ENCODE assay signal across 1 fruit fly cellular context in genomic region chr4:488828-489560, dm6.
TF ChIP-seq lines count a peak whose summit lies in the region.

Gene Asator, minus strand, starts transcription at chr4:488994.

TF ChIP-seq in whole organism, embryonic, 481 proteins besides CTCF, POLR2A, EP300 and RAD21 (continued from another document and continues in another):
- TF ChIP-seq CG18262 (tag; optimal IDR thresholded peaks at IDR 0.05; lab: Kevin White, UChicago) (peak; percentile 56), Eip74EF (GFP tag; optimal IDR thresholded peaks at IDR 0.05; lab: Kevin White, UChicago) (no peak), CG10366 (GFP tag; IDR thresholded peaks at IDR 0.05; lab: Robert Waterston, UW) (peak; percentile 41; the same call in 1 of the 2 replicates), sens (GFP tag; lab: Kevin White, UChicago) (peak; percentile 92), gem (tag; optimal IDR thresholded peaks at IDR 0.05; lab: Kevin White, UChicago) (peak; percentile 67), nmo (GFP tag; optimal IDR thresholded peaks at IDR 0.05; lab: Kevin White, UChicago) (peak; percentile 47), CG7745 (tag; optimal IDR thresholded peaks at IDR 0.05; lab: Kevin White, UChicago) (peak; percentile 0), gce (GFP tag; IDR thresholded peaks at IDR 0.05; lab: Robert Waterston, UW) (0 out of 3 replicates have a peak, but pooled peaks have one; percentile 44), slp2 (GFP tag; optimal IDR thresholded peaks at IDR 0.05; lab: Kevin White, UChicago) (peak; percentile 20), Drgx (GFP tag; IDR thresholded peaks at IDR 0.05; lab: Robert Waterston, UW) (no peak), Atf-2 (GFP tag; optimal IDR thresholded peaks at IDR 0.05; lab: Kevin White, UChicago) (peak; percentile 15), unc-4 (GFP tag; IDR thresholded peaks at IDR 0.05; lab: Robert Waterston, UW; ENCODE audit: partially characterized antibody) (no peak), Fer3 (tag; optimal IDR thresholded peaks at IDR 0.05; lab: Kevin White, UChicago) (peak; percentile 61), CG42726 (GFP tag; IDR thresholded peaks at IDR 0.05; lab: Robert Waterston, UW; ENCODE audit: partially characterized antibody) (no peak), CG7556 (GFP tag; optimal IDR thresholded peaks at IDR 0.05; lab: Kevin White, UChicago) (peak; percentile 62), slbo (GFP tag; IDR thresholded peaks at IDR 0.05; lab: Robert Waterston, UW) (no peak; the same call in 1 of the 2 replicates), Mes4 (GFP tag; optimal IDR thresholded peaks at IDR 0.05; lab: Kevin White, UChicago) (peak; percentile 53), Awh (GFP tag; IDR thresholded peaks at IDR 0.05; lab: Robert Waterston, UW) (no peak), CG3838 (GFP tag; optimal IDR thresholded peaks at IDR 0.05; lab: Kevin White, UChicago) (no peak), scrt (GFP tag; optimal IDR thresholded peaks at IDR 0.05; lab: Kevin White, UChicago) (peak; percentile 60), CG10979 (tag; optimal IDR thresholded peaks at IDR 0.05; lab: Kevin White, UChicago) (peak; percentile 57), bsh (GFP tag; optimal IDR thresholded peaks at IDR 0.05; lab: Kevin White, UChicago) (peak in 1 of 2 experiments; percentile 55), CG18599 (GFP tag; optimal IDR thresholded peaks at IDR 0.05; lab: Kevin White, UChicago) (peak; percentile 84), Atf3 (GFP tag; optimal IDR thresholded peaks at IDR 0.05; lab: Kevin White, UChicago) (peak; percentile 55), BtbVII (GFP tag; optimal IDR thresholded peaks at IDR 0.05; lab: Kevin White, UChicago) (peak; percentile 13), ssp (GFP tag; IDR thresholded peaks at IDR 0.05; lab: Robert Waterston, UW) (no peak), CG11456 (GFP tag; IDR thresholded peaks at IDR 0.05; lab: Robert Waterston, UW) (no peak), fd64A (GFP tag; optimal IDR thresholded peaks at IDR 0.05; lab: Kevin White, UChicago) (no peak), sisA (GFP tag; IDR thresholded peaks at IDR 0.05; lab: Robert Waterston, UW) (no peak), CG2875 (GFP tag; optimal IDR thresholded peaks at IDR 0.05; lab: Kevin White, UChicago) (peak; percentile 57), bowl (GFP tag; IDR thresholded peaks at IDR 0.05; lab: Robert Waterston, UW) (0 out of 2 replicates have a peak, but pooled peaks have one; percentile 32), CG16813 (GFP tag; IDR thresholded peaks at IDR 0.05; lab: Robert Waterston, UW; ENCODE audit: partially characterized antibody) (no peak), PHDP (tag; optimal IDR thresholded peaks at IDR 0.05; lab: Kevin White, UChicago) (peak; percentile 51), Gsc (GFP tag; IDR thresholded peaks at IDR 0.05; lab: Robert Waterston, UW) (no peak), CG8478 (optimal IDR thresholded peaks at IDR 0.05; lab: Kevin White, UChicago) (no peak), ranshi (GFP tag; IDR thresholded peaks at IDR 0.05; lab: Robert Waterston, UW) (no peak; the same call in 1 of the 2 replicates), Hsf (GFP tag; optimal IDR thresholded peaks at IDR 0.05; lab: Kevin White, UChicago) (peak; percentile 67), CG14965 (GFP tag; optimal IDR thresholded peaks at IDR 0.05; lab: Kevin White, UChicago; ENCODE audit: borderline replicate concordance) (no peak), Six4 (GFP tag; optimal IDR thresholded peaks at IDR 0.05; lab: Kevin White, UChicago) (peak; percentile 58), CG18476 (GFP tag; optimal IDR thresholded peaks at IDR 0.05; lab: Kevin White, UChicago) (no peak), CG11398 (GFP tag; optimal IDR thresholded peaks at IDR 0.05; lab: Kevin White, UChicago) (peak; percentile 28), NC2β (GFP tag; optimal IDR thresholded peaks at IDR 0.05; lab: Kevin White, UChicago) (peak; percentile 64), Dad (GFP tag; optimal IDR thresholded peaks at IDR 0.05; lab: Kevin White, UChicago) (peak; percentile 60), Dref (GFP tag; IDR thresholded peaks at IDR 0.05; lab: Robert Waterston, UW) (no peak), Optix (GFP tag; IDR thresholded peaks at IDR 0.05; lab: Robert Waterston, UW) (no peak), Nf-YA (GFP tag; IDR thresholded peaks at IDR 0.05; lab: Robert Waterston, UW) (no peak), CG10543 (GFP tag; optimal IDR thresholded peaks at IDR 0.05; lab: Kevin White, UChicago) (peak; percentile 70), HLH54F (GFP tag; optimal IDR thresholded peaks at IDR 0.05; lab: Kevin White, UChicago) (peak; percentile 71), grn (GFP tag; optimal IDR thresholded peaks at IDR 0.05; lab: Kevin White, UChicago) (no peak), kah (GFP tag; optimal IDR thresholded peaks at IDR 0.05; lab: Kevin White, UChicago) (no peak), CHES-1-like (GFP tag; optimal IDR thresholded peaks at IDR 0.05; lab: Kevin White, UChicago) (peak; percentile 46), CG16779 (GFP tag; IDR thresholded peaks at IDR 0.05; lab: Robert Waterston, UW) (peak; percentile 61; the same call in 1 of the 2 replicates), Atf6 (GFP tag; IDR thresholded peaks at IDR 0.05; lab: Robert Waterston, UW) (peak; percentile 51), salm (tag; optimal IDR thresholded peaks at IDR 0.05; lab: Kevin White, UChicago) (no peak), unpg (GFP tag; optimal IDR thresholded peaks at IDR 0.05; lab: Kevin White, UChicago) (peak; percentile 53), ato (GFP tag; IDR thresholded peaks at IDR 0.05; lab: Robert Waterston, UW; ENCODE audit: partially characterized antibody) (no peak), tll (GFP tag; optimal IDR thresholded peaks at IDR 0.05; lab: Kevin White, UChicago) (no peak), usp (GFP tag; optimal IDR thresholded peaks at IDR 0.05; lab: Kevin White, UChicago) (no peak), org-1 (GFP tag; optimal IDR thresholded peaks at IDR 0.05; lab: Kevin White, UChicago) (peak; percentile 51), kay (GFP tag; optimal IDR thresholded peaks at IDR 0.05; lab: Kevin White, UChicago) (no peak), en (GFP tag; optimal IDR thresholded peaks at IDR 0.05; lab: Kevin White, UChicago) (peak; percentile 40), CG14667 (GFP tag; IDR thresholded peaks at IDR 0.05; lab: Robert Waterston, UW) (no peak), CG17568 (GFP tag; optimal IDR thresholded peaks at IDR 0.05; lab: Kevin White, UChicago) (no peak), CG17802 (tag; optimal IDR thresholded peaks at IDR 0.05; lab: Kevin White, UChicago) (no peak), disco-r (GFP tag; optimal IDR thresholded peaks at IDR 0.05; lab: Kevin White, UChicago) (peak; percentile 25), Vsx1 (GFP tag; optimal IDR thresholded peaks at IDR 0.05; lab: Kevin White, UChicago) (no peak), CG4707 (GFP tag; optimal IDR thresholded peaks at IDR 0.05; lab: Kevin White, UChicago) (peak; percentile 25), nerfin-1 (tag; optimal IDR thresholded peaks at IDR 0.05; lab: Kevin White, UChicago) (peak; percentile 91), CG12942 (GFP tag; optimal IDR thresholded peaks at IDR 0.05; lab: Kevin White, UChicago) (peak; percentile 54), ab (GFP tag; optimal IDR thresholded peaks at IDR 0.05; lab: Kevin White, UChicago) (no peak), Camta (GFP tag; optimal IDR thresholded peaks at IDR 0.05; lab: Kevin White, UChicago) (peak; percentile 29), CG13775 (GFP tag; optimal IDR thresholded peaks at IDR 0.05; lab: Kevin White, UChicago) (peak; percentile 55), da (GFP tag; optimal IDR thresholded peaks at IDR 0.05; lab: Kevin White, UChicago) (no peak), Bdp1 (GFP tag; optimal IDR thresholded peaks at IDR 0.05; lab: Kevin White, UChicago) (no peak), CG14014 (GFP tag; IDR thresholded peaks at IDR 0.05; lab: Robert Waterston, UW) (peak; percentile 63), CG6654 (GFP tag; optimal IDR thresholded peaks at IDR 0.05; lab: Kevin White, UChicago) (no peak), Ravus (GFP tag; IDR thresholded peaks at IDR 0.05; lab: Robert Waterston, UW) (no peak), nau (GFP tag; optimal IDR thresholded peaks at IDR 0.05; lab: Kevin White, UChicago) (peak; percentile 21), Xbp1 (GFP tag; optimal IDR thresholded peaks at IDR 0.05; lab: Kevin White, UChicago) (peak; percentile 79), jumu (GFP tag; optimal IDR thresholded peaks at IDR 0.05; lab: Kevin White, UChicago) (peak; percentile 49), toy (GFP tag; IDR thresholded peaks at IDR 0.05; lab: Robert Waterston, UW) (no peak), Hr51 (GFP tag; optimal IDR thresholded peaks at IDR 0.05; lab: Kevin White, UChicago) (peak; percentile 56 to 70), Lhr (GFP tag; optimal IDR thresholded peaks at IDR 0.05; lab: Kevin White, UChicago) (no peak), wek (GFP tag; optimal IDR thresholded peaks at IDR 0.05; lab: Kevin White, UChicago) (no peak), HLHmδ (GFP tag; optimal IDR thresholded peaks at IDR 0.05; lab: Kevin White, UChicago) (no peak), Scr (GFP tag; IDR thresholded peaks at IDR 0.05; lab: Robert Waterston, UW; ENCODE audit: partially characterized antibody) (no peak), CG6854 (GFP tag; optimal IDR thresholded peaks at IDR 0.05; lab: Kevin White, UChicago) (peak; percentile 49), tin (GFP tag; optimal IDR thresholded peaks at IDR 0.05; lab: Kevin White, UChicago) (peak; percentile 70), h (optimal IDR thresholded peaks at IDR 0.05; lab: Kevin White, UChicago) (no peak), D19B (GFP tag; optimal IDR thresholded peaks at IDR 0.05; lab: Kevin White, UChicago) (peak; percentile 9), CG9932 (GFP tag; IDR thresholded peaks at IDR 0.05; lab: Robert Waterston, UW) (no peak), hth (optimal IDR thresholded peaks at IDR 0.05; lab: Kevin White, UChicago) (no peak), CG3995 (GFP tag; optimal IDR thresholded peaks at IDR 0.05; lab: Kevin White, UChicago) (no peak), CG17186 (GFP tag; optimal IDR thresholded peaks at IDR 0.05; lab: Kevin White, UChicago) (no peak), ara (GFP tag; IDR thresholded peaks at IDR 0.05; lab: Robert Waterston, UW) (no peak), CG16863 (GFP tag; optimal IDR thresholded peaks at IDR 0.05; lab: Kevin White, UChicago) (no peak), NfI (GFP tag; optimal IDR thresholded peaks at IDR 0.05; lab: Kevin White, UChicago) (peak; percentile 47), CG4404 (GFP tag; IDR thresholded peaks at IDR 0.05; lab: Robert Waterston, UW) (no peak), CG17612 (GFP tag; IDR thresholded peaks at IDR 0.05; lab: Robert Waterston, UW) (no peak), sug (tag; optimal IDR thresholded peaks at IDR 0.05; lab: Kevin White, UChicago) (no peak), trem (tag; optimal IDR thresholded peaks at IDR 0.05; lab: Kevin White, UChicago) (peak; percentile 40), shn (GFP tag; optimal IDR thresholded peaks at IDR 0.05; lab: Kevin White, UChicago) (peak; percentile 73), CG11560 (tag; IDR thresholded peaks at IDR 0.05; lab: Robert Waterston, UW) (no peak), CG31365 (tag; optimal IDR thresholded peaks at IDR 0.05; lab: Kevin White, UChicago) (no peak), Sry-β (GFP tag; optimal IDR thresholded peaks at IDR 0.05; lab: Kevin White, UChicago) (no peak), CG5953 (GFP tag; IDR thresholded peaks at IDR 0.05; lab: Robert Waterston, UW) (peak; percentile 25; the same call in 1 of the 2 replicates), gt (GFP tag; IDR thresholded peaks at IDR 0.05; lab: Robert Waterston, UW) (no peak), Dfd (GFP tag; optimal IDR thresholded peaks at IDR 0.05; lab: Kevin White, UChicago) (no peak), corto (GFP tag; optimal IDR thresholded peaks at IDR 0.05; lab: Kevin White, UChicago) (no peak), danr (GFP tag; IDR thresholded peaks at IDR 0.05; lab: Robert Waterston, UW) (no peak), CG4328 (GFP tag; optimal IDR thresholded peaks at IDR 0.05; lab: Kevin White, UChicago) (peak; percentile 15), dm (GFP tag; optimal IDR thresholded peaks at IDR 0.05; lab: Kevin White, UChicago) (peak; percentile 32), CG8924 (tag; optimal IDR thresholded peaks at IDR 0.05; lab: Kevin White, UChicago) (peak; percentile 38), CG4617 (GFP tag; optimal IDR thresholded peaks at IDR 0.05; lab: Kevin White, UChicago; ENCODE audit: borderline replicate concordance) (no peak), CG9609 (GFP tag; optimal IDR thresholded peaks at IDR 0.05; lab: Kevin White, UChicago) (peak; percentile 77), dimm (GFP tag; IDR thresholded peaks at IDR 0.05; lab: Robert Waterston, UW) (no peak), CG3726 (GFP tag; IDR thresholded peaks at IDR 0.05; lab: Robert Waterston, UW) (no peak), CG8944 (GFP tag; optimal IDR thresholded peaks at IDR 0.05; lab: Kevin White, UChicago) (peak; percentile 73), zf30C (GFP tag; optimal IDR thresholded peaks at IDR 0.05; lab: Kevin White, UChicago) (no peak), CG7786 (GFP tag; optimal IDR thresholded peaks at IDR 0.05; lab: Kevin White, UChicago) (peak; percentile 72), CG8765 (GFP tag; IDR thresholded peaks at IDR 0.05; lab: Robert Waterston, UW) (no peak), Neu2 (GFP tag; optimal IDR thresholded peaks at IDR 0.05; lab: Kevin White, UChicago; ENCODE audit: borderline replicate concordance) (no peak), CG7271 (tag; optimal IDR thresholded peaks at IDR 0.05; lab: Kevin White, UChicago) (no peak), klu (GFP tag; IDR thresholded peaks at IDR 0.05; lab: Robert Waterston, UW) (no peak), CG15601 (tag; optimal IDR thresholded peaks at IDR 0.05; lab: Kevin White, UChicago) (no peak), Tbp (GFP tag; optimal IDR thresholded peaks at IDR 0.05; lab: Kevin White, UChicago) (no peak), al (GFP tag; IDR thresholded peaks at IDR 0.05; lab: Robert Waterston, UW) (no peak; the same call in 1 of the 2 replicates), Lpt (GFP tag; optimal IDR thresholded peaks at IDR 0.05; lab: Kevin White, UChicago) (no peak), rib (GFP tag; IDR thresholded peaks at IDR 0.05; lab: Robert Waterston, UW) (peak; percentile 54; the same call in 1 of the 2 replicates), CG18764 (GFP tag; optimal IDR thresholded peaks at IDR 0.05; lab: Kevin White, UChicago) (peak; percentile 44), CG12219 (GFP tag; optimal IDR thresholded peaks at IDR 0.05; lab: Kevin White, UChicago) (peak; percentile 59), CG1832 (GFP tag; optimal IDR thresholded peaks at IDR 0.05; lab: Kevin White, UChicago) (no peak), CG1792 (GFP tag; optimal IDR thresholded peaks at IDR 0.05; lab: Kevin White, UChicago) (no peak), CG31224 (GFP tag; IDR thresholded peaks at IDR 0.05; lab: Robert Waterston, UW) (no peak), CG8089 (GFP tag; optimal IDR thresholded peaks at IDR 0.05; lab: Kevin White, UChicago) (peak; percentile 32)
